Worm (Caenorhabditis elegans): Measurements from ENCODE around the gene F22E12.3.

DNA sequence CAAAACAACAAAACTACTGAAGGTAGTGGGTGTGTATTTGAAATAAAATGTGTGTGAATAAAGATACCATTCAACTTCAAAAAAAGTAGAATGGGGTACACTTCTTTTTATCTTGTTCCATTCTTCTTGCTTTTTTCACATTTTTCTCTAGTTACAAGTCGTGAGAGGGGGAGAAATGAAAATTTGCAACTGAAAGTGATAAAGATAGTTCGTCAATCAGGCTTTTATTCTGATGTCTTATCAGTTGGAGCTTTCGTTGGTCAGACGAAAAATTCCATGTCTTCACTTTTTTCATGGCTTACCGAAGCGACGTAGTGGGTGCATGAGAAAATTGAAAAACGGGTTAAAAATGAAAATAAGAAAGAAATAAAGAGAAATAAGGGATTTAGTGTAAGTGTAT, 29.5 kb downstream of the F22E12.3 start, which contains the start of gene Y32F6A.4:
- TF ChIP-seq flt-1 (GFP tag; IDR thresholded peaks at IDR 0.05), result no peak
- TF ChIP-seq T22C8.4 (GFP tag; IDR thresholded peaks at IDR 0.05), result no peak
- TF ChIP-seq ztf-29 (GFP tag; IDR thresholded peaks at IDR 0.05), result no peak
- no peak for TF ChIP-seq cog-1 (tag; optimal IDR thresholded peaks at IDR 0.05)
- TF ChIP-seq ztf-23 (GFP tag; IDR thresholded peaks at IDR 0.05), result no peak
- no peak for TF ChIP-seq ref-1 (GFP tag; conservative IDR thresholded peaks at IDR 0.05)
- TF ChIP-seq med-1 (GFP tag; optimal IDR thresholded peaks at IDR 0.05; ENCODE audit: insufficient read depth), result no peak
- no peak for TF ChIP-seq klf-2 (GFP tag; conservative IDR thresholded peaks at IDR 0.05)
- no peak for TF ChIP-seq tab-1 (GFP tag; IDR thresholded peaks at IDR 0.05)

Data from whole organism, midembryonic.